Worm (Caenorhabditis elegans) whole organism, L1 larva: ENCODE data around the gene F22F7.8.
A peak's percentile ranks its signal among the peaks of the same experiment; 100 is the strongest.
"Not testable (repeated sequence)": the region's sequence is repeated elsewhere in the genome, so short reads cannot be mapped to it uniquely, and the experiment has no call there.

Source experiments
- C16A3.4 ChIP-seq: fragments of 150-350 bp; optimal IDR thresholded peaks from 2 replicates; lab custom pipeline; 2014; ENCODE audit warnings: missing biosample characterization, missing genetic modification characterization
- C34B4.2 ChIP-seq: sonication (generic microtip); optimal IDR thresholded peaks from 2 replicates; lab custom pipeline; 2017; ENCODE audit warnings: mild to moderate bottlenecking, missing genetic modification characterization, missing compliant biosample characterization
- alr-1 ChIP-seq: fragments of 200-800 bp; sonication (Bioruptor generic); optimal IDR thresholded peaks from 2 replicates; lab custom pipeline; 2018; ENCODE audit warnings: borderline replicate concordance, mild to moderate bottlenecking, missing genetic modification characterization, missing compliant biosample characterization
- blmp-1 ChIP-seq: fragments of 150-350 bp; optimal IDR thresholded peaks from 2 replicates; lab custom pipeline; 2014; ENCODE audit warnings: missing biosample characterization, missing genetic modification characterization
- ceh-63 ChIP-seq: fragments of 200-800 bp; sonication (Bioruptor generic); optimal IDR thresholded peaks from 2 replicates; lab custom pipeline; 2018; ENCODE audit warnings: mild to moderate bottlenecking, missing genetic modification characterization, missing compliant biosample characterization
- ceh-8 ChIP-seq: fragments of 200-800 bp; sonication (Bioruptor generic); optimal IDR thresholded peaks from 2 replicates; lab custom pipeline; 2018; ENCODE audit warnings: mild to moderate bottlenecking, missing genetic modification characterization, moderate library complexity, missing compliant biosample characterization
- ceh-82 ChIP-seq, 3 experiments: fragments of 150-350 bp in 1 of 3; sonication (generic microtip) in 2 of 3; optimal IDR thresholded peaks; 2 replicates each; lab custom pipeline; 2014 to 2017; ENCODE audit warnings: missing biosample characterization in 3 of 3, missing genetic modification characterization in 3 of 3
- ces-1 ChIP-seq: fragments of 150-350 bp; optimal IDR thresholded peaks from 2 replicates; lab custom pipeline; 2014; ENCODE audit warnings: missing biosample characterization, missing genetic modification reagents, missing genetic modification characterization
- efl-1 ChIP-seq, 4 experiments: fragments of 150-350 bp; optimal IDR thresholded peaks in 3 of 4; peaks in 1 of 4; 1 replicate in 1 of 4; 2 replicates in 3 of 4; lab custom pipeline; 2014; ENCODE audit warnings: missing biosample characterization in 2 of 4, missing genetic modification characterization in 2 of 4, missing genetic modification reagents in 2 of 4
- egl-27 ChIP-seq, 2 experiments: fragments of 150-350 bp in 1 of 2; sonication (generic microtip); optimal IDR thresholded peaks; 3 replicates each; lab custom pipeline; 2017 to 2018; ENCODE audit warnings: missing biosample characterization in 2 of 2, missing genetic modification characterization in 2 of 2, missing genetic modification reagents in 2 of 2
- elt-3 ChIP-seq, 6 experiments: fragments of 150-350 bp in 1 of 6; sonication (generic microtip); optimal IDR thresholded peaks; 2 replicates each; lab custom pipeline; 2017 to 2018; ENCODE audit warnings: missing biosample characterization in 6 of 6, missing genetic modification characterization in 6 of 6, inconsistent platforms in 1 of 6
- fos-1 ChIP-seq: fragments of 150-350 bp; optimal IDR thresholded peaks from 2 replicates; lab custom pipeline; 2014; ENCODE audit warnings: missing biosample characterization, missing genetic modification characterization
- grh-1 ChIP-seq: fragments of 200-800 bp; sonication (Bioruptor generic); IDR thresholded peaks from 2 replicates; pipeline ENCODE4 v1.3.6; 2022; ENCODE audit warnings: missing genetic modification reagents, missing genetic modification characterization, missing compliant biosample characterization
- irx-1 ChIP-seq: sonication (generic microtip); optimal IDR thresholded peaks from 2 replicates; lab custom pipeline; 2016; ENCODE audit warnings: missing genetic modification characterization, missing compliant biosample characterization
- isw-1 ChIP-seq: fragments of 200-800 bp; sonication (Bioruptor generic); IDR thresholded peaks from 2 replicates; pipeline ENCODE4 v1.3.6; 2022; ENCODE audit warnings: missing genetic modification characterization, missing compliant biosample characterization
- jun-1 ChIP-seq: fragments of 150-350 bp; optimal IDR thresholded peaks from 2 replicates; lab custom pipeline; 2014; ENCODE audit warnings: missing biosample characterization, missing genetic modification reagents, missing genetic modification characterization
- lin-14 ChIP-seq: fragments of 200-800 bp; sonication (Bioruptor generic); optimal IDR thresholded peaks from 2 replicates; lab custom pipeline; 2018; ENCODE audit warnings: mild to moderate bottlenecking, missing genetic modification characterization, moderate library complexity, missing compliant biosample characterization
- lsy-2 ChIP-seq, 2 experiments: fragments of 150-350 bp; optimal IDR thresholded peaks; 2 replicates each; lab custom pipeline; 2014; ENCODE audit warnings: missing biosample characterization in 2 of 2, missing genetic modification characterization in 2 of 2
- mef-2 ChIP-seq: fragments of 150-350 bp; optimal IDR thresholded peaks from 2 replicates; lab custom pipeline; 2014; ENCODE audit warnings: missing biosample characterization, missing genetic modification characterization
- nhr-19 ChIP-seq: fragments of 200-800 bp; sonication (Bioruptor generic); conservative IDR thresholded peaks from 2 replicates; pipeline ENCODE4 v1.3.6; 2022; ENCODE audit warnings: missing genetic modification characterization, missing compliant biosample characterization
- nhr-20 ChIP-seq: sonication (generic microtip); optimal IDR thresholded peaks from 2 replicates; lab custom pipeline; 2016; ENCODE audit warnings: mild to moderate bottlenecking, missing genetic modification characterization, missing compliant biosample characterization
- nhr-237 ChIP-seq: fragments of 150-350 bp; optimal IDR thresholded peaks from 2 replicates; lab custom pipeline; 2014; ENCODE audit warnings: missing biosample characterization, missing genetic modification characterization
- nhr-47 ChIP-seq: sonication (generic microtip); optimal IDR thresholded peaks from 2 replicates; lab custom pipeline; 2016; ENCODE audit warnings: mild to moderate bottlenecking, missing genetic modification characterization, moderate library complexity, missing compliant biosample characterization
- nhr-71 ChIP-seq: sonication (generic microtip); optimal IDR thresholded peaks from 2 replicates; lab custom pipeline; 2016; ENCODE audit warnings: mild to moderate bottlenecking, missing genetic modification characterization, moderate library complexity, missing compliant biosample characterization
- nhr-77 ChIP-seq: fragments of 150-350 bp; optimal IDR thresholded peaks from 2 replicates; lab custom pipeline; 2014; ENCODE audit warnings: missing biosample characterization, missing genetic modification characterization
- nhr-84 ChIP-seq: sonication (generic microtip); optimal IDR thresholded peaks from 2 replicates; lab custom pipeline; 2017; ENCODE audit warnings: missing biosample characterization, missing genetic modification characterization
- nhr-85 ChIP-seq: sonication (generic microtip); peaks from one replicate; lab custom pipeline; 2016; ENCODE audit warnings: missing genetic modification characterization, inconsistent platforms, missing compliant biosample characterization
- pqm-1 ChIP-seq: sonication (generic microtip); optimal IDR thresholded peaks from 3 replicates; lab custom pipeline; 2017; ENCODE audit warnings: missing biosample characterization, missing genetic modification characterization
- rnt-1 ChIP-seq: sonication (generic microtip); optimal IDR thresholded peaks from 2 replicates; lab custom pipeline; 2016; ENCODE audit warnings: mild to moderate bottlenecking, missing genetic modification characterization, moderate library complexity, missing compliant biosample characterization
- skn-1 ChIP-seq: fragments of 150-350 bp; optimal IDR thresholded peaks from 2 replicates; lab custom pipeline; 2014; ENCODE audit warnings: missing biosample characterization, missing genetic modification characterization
- snu-23 ChIP-seq: sonication (generic microtip); optimal IDR thresholded peaks from 2 replicates; lab custom pipeline; 2016; ENCODE audit warnings: missing genetic modification characterization, missing compliant biosample characterization
- unc-130 ChIP-seq: fragments of 150-350 bp; optimal IDR thresholded peaks from 2 replicates; lab custom pipeline; 2017; ENCODE audit warnings: missing biosample characterization, missing genetic modification characterization, inconsistent platforms
- unc-30 ChIP-seq: sonication (generic microtip); optimal IDR thresholded peaks from 2 replicates; lab custom pipeline; 2017; ENCODE audit warnings: missing biosample characterization, missing genetic modification characterization
- unc-86 ChIP-seq: sonication (generic microtip); optimal IDR thresholded peaks from 2 replicates; lab custom pipeline; 2016; ENCODE audit warnings: missing genetic modification characterization, missing compliant biosample characterization
- zip-4 ChIP-seq: fragments of 200-800 bp; sonication (Bioruptor generic); optimal IDR thresholded peaks from 2 replicates; lab custom pipeline; 2018; ENCODE audit warnings: mild to moderate bottlenecking, missing genetic modification characterization, moderate library complexity, missing compliant biosample characterization
- ztf-11 ChIP-seq, 2 experiments: sonication (generic microtip); optimal IDR thresholded peaks; 2 replicates each; lab custom pipeline; 2016 to 2017; ENCODE audit warnings: missing genetic modification characterization in 2 of 2, missing biosample characterization in 1 of 2, missing compliant biosample characterization in 1 of 2
- ztf-4 ChIP-seq: fragments of 150-350 bp; optimal IDR thresholded peaks from 2 replicates; lab custom pipeline; 2014; ENCODE audit warnings: missing biosample characterization, missing genetic modification characterization

The F22F7.8 gene

ce11 chrV:2149432-2149831, 27.7 kb upstream of the F22F7.8 start, which contains the start of gene C45H4.21:
Gene C45H4.21 (minus strand): TSS chrV:2149532.
- TF ChIP-seq pqm-1 (tag; lab: Kevin White, UChicago) (no peak), efl-1 (optimal IDR thresholded peaks at IDR 0.05; lab: Kevin White, UChicago) (no peak), efl-1 (GFP tag; optimal IDR thresholded peaks at IDR 0.05 in 1 of 2; lab: Kevin White, UChicago) (peak in 1 of 2 experiments; percentile 39)

- TF ChIP-seq fos-1 (no peak), elt-3 (tag; optimal IDR thresholded peaks at IDR 0.05; lab: Kevin White, UChicago) (peak in 1 of 6 experiments; percentile 3), rnt-1 (no peak)
These were observed 25.0 kb upstream of the F22F7.8 start, which contains the start of gene srbc-20 for ce11 chrV:2146795-2147194. Gene srbc-20 (plus strand): TSS chrV:2147095.

ce11 chrV:2146044-2146443, 24.3 kb upstream of the F22F7.8 start, which contains the start of gene str-52:
Gene str-52 (minus strand): TSS chrV:2146144.
- TF ChIP-seq mef-2: no peak
- no peak for TF ChIP-seq efl-1 (optimal IDR thresholded peaks at IDR 0.05; lab: Kevin White, UChicago)
- peak in 1 of 2 experiments; percentile 28 for TF ChIP-seq efl-1 (GFP tag; optimal IDR thresholded peaks at IDR 0.05 in 1 of 2; lab: Kevin White, UChicago)
- TF ChIP-seq ces-1: no peak

ce11 chrV:2144408-2144807, 22.6 kb upstream of the F22F7.8 start, which contains the start of gene F22F7.12:
Gene F22F7.12 (minus strand): TSS chrV:2144508.
- not testable (repeated sequence) for TF ChIP-seq nhr-47 (tag; lab: Kevin White, UChicago); ztf-4; grh-1 (GFP tag; lab: Robert Waterston, UW)

- TF ChIP-seq C34B4.2 (tag; lab: Kevin White, UChicago): no peak
These were observed 18.2 kb upstream of the F22F7.8 start, which contains the start of gene F22F7.7 for ce11 chrV:2139918-2140317. Gene F22F7.7 (minus strand): TSS chrV:2140042.

ce11 chrV:2138287-2138686, 16.5 kb upstream of the F22F7.8 start:
- no peak for TF ChIP-seq irx-1
- TF ChIP-seq lsy-2 (tag; optimal IDR thresholded peaks at IDR 0.05; lab: Kevin White, UChicago): peak in 1 of 2 experiments; percentile 71
- peak; percentile 67 for TF ChIP-seq rnt-1

ce11 chrV:2137010-2137409, 15.2 kb upstream of the F22F7.8 start:
- TF ChIP-seq blmp-1 (tag; lab: Kevin White, UChicago): peak; percentile 66
- TF ChIP-seq ceh-63 (GFP tag; lab: Kevin White, UChicago): no peak
- peak; percentile 12 for TF ChIP-seq nhr-20 (tag; lab: Kevin White, UChicago)

ce11 chrV:2135323-2135722, 13.6 kb upstream of the F22F7.8 start:
- TF ChIP-seq efl-1 (optimal IDR thresholded peaks at IDR 0.05; lab: Kevin White, UChicago): peak; percentile 4 to 17
- TF ChIP-seq efl-1 (GFP tag; optimal IDR thresholded peaks at IDR 0.05 in 1 of 2; lab: Kevin White, UChicago): no peak
- no peak for TF ChIP-seq unc-30
- TF ChIP-seq unc-86 (tag; lab: Kevin White, UChicago): no peak
- TF ChIP-seq ztf-11 (tag; optimal IDR thresholded peaks at IDR 0.05; lab: Kevin White, UChicago): no peak
- no peak for TF ChIP-seq nhr-237 (tag; lab: Kevin White, UChicago)
- TF ChIP-seq nhr-84 (tag; lab: Kevin White, UChicago): no peak
- TF ChIP-seq lin-14 (GFP tag; lab: Kevin White, UChicago): peak; percentile 98
- no peak for TF ChIP-seq isw-1 (GFP tag; lab: Robert Waterston, UW)
- TF ChIP-seq nhr-77 (tag; lab: Kevin White, UChicago): no peak
- peak; percentile 62 for TF ChIP-seq rnt-1
- no peak for TF ChIP-seq unc-130 (tag; lab: Kevin White, UChicago)
- TF ChIP-seq C16A3.4 (tag; lab: Kevin White, UChicago): no peak
- peak; percentile 56 for TF ChIP-seq jun-1 (tag; lab: Kevin White, UChicago)
- TF ChIP-seq ceh-82 (tag; optimal IDR thresholded peaks at IDR 0.05; lab: Kevin White, UChicago): peak in 1 of 3 experiments; percentile 42
- TF ChIP-seq nhr-71 (tag; lab: Kevin White, UChicago): peak; percentile 31
- TF ChIP-seq ceh-8: no peak
- no peak for TF ChIP-seq alr-1 (tag; lab: Kevin White, UChicago)
- TF ChIP-seq lsy-2 (tag; optimal IDR thresholded peaks at IDR 0.05; lab: Kevin White, UChicago): peak in 1 of 2 experiments; percentile 44
- no peak for TF ChIP-seq nhr-19 (GFP tag; lab: Robert Waterston, UW)
- TF ChIP-seq zip-4 (GFP tag; lab: Kevin White, UChicago): no peak
- TF ChIP-seq nhr-85 (tag; lab: Kevin White, UChicago): peak; percentile 72
- peak; percentile 7 for TF ChIP-seq snu-23 (GFP tag; lab: Kevin White, UChicago)
- TF ChIP-seq skn-1: peak; percentile 23
- TF ChIP-seq egl-27 (tag; optimal IDR thresholded peaks at IDR 0.05; lab: Kevin White, UChicago): no peak
